Worm (Caenorhabditis elegans) whole organism, L1 larva: ENCODE results near the gene Y82E9BR.18.

ENCODE experiments used
- C04F5.9 ChIP-seq: sonication (generic microtip); optimal IDR thresholded peaks from 2 replicates; lab custom pipeline; 2016; ENCODE audit warnings: missing genetic modification characterization, missing compliant biosample characterization
- C34B4.2 ChIP-seq: sonication (generic microtip); optimal IDR thresholded peaks from 2 replicates; lab custom pipeline; 2017; ENCODE audit warnings: mild to moderate bottlenecking, missing genetic modification characterization, missing compliant biosample characterization
- F16B12.6 ChIP-seq: fragments of 150-350 bp; optimal IDR thresholded peaks from 2 replicates; lab custom pipeline; 2014; ENCODE audit warnings: missing biosample characterization, missing genetic modification characterization
- ama-1 ChIP-seq: fragments of 150-350 bp; optimal IDR thresholded peaks from 2 replicates; lab custom pipeline; 2014
- blmp-1 ChIP-seq: fragments of 150-350 bp; optimal IDR thresholded peaks from 2 replicates; lab custom pipeline; 2014; ENCODE audit warnings: missing biosample characterization, missing genetic modification characterization
- ceh-8 ChIP-seq: fragments of 200-800 bp; sonication (Bioruptor generic); optimal IDR thresholded peaks from 2 replicates; lab custom pipeline; 2018; ENCODE audit warnings: mild to moderate bottlenecking, missing genetic modification characterization, moderate library complexity, missing compliant biosample characterization
- ceh-82 ChIP-seq, 3 experiments: fragments of 150-350 bp in 1 of 3; sonication (generic microtip) in 2 of 3; optimal IDR thresholded peaks; 2 replicates each; lab custom pipeline; 2014 to 2017; ENCODE audit warnings: missing biosample characterization in 3 of 3, missing genetic modification characterization in 3 of 3
- ceh-90 ChIP-seq: sonication (generic microtip); optimal IDR thresholded peaks from 2 replicates; lab custom pipeline; 2016; ENCODE audit warnings: missing genetic modification characterization, missing compliant biosample characterization
- ces-1 ChIP-seq: fragments of 150-350 bp; optimal IDR thresholded peaks from 2 replicates; lab custom pipeline; 2014; ENCODE audit warnings: missing biosample characterization, missing genetic modification reagents, missing genetic modification characterization
- dpl-1 ChIP-seq, 3 experiments: fragments of 150-350 bp in 2 of 3; sonication (generic microtip) in 1 of 3; optimal IDR thresholded peaks; 2 replicates each; lab custom pipeline; 2014 to 2017; ENCODE audit warnings: missing biosample characterization in 3 of 3, missing genetic modification characterization in 3 of 3, missing genetic modification reagents in 3 of 3
- dsc-1 ChIP-seq: sonication (generic microtip); optimal IDR thresholded peaks from 2 replicates; lab custom pipeline; 2016; ENCODE audit warnings: mild to moderate bottlenecking, missing genetic modification characterization, missing compliant biosample characterization
- efl-1 ChIP-seq, 4 experiments: fragments of 150-350 bp; optimal IDR thresholded peaks in 3 of 4; peaks in 1 of 4; 1 replicate in 1 of 4; 2 replicates in 3 of 4; lab custom pipeline; 2014; ENCODE audit warnings: missing biosample characterization in 2 of 4, missing genetic modification characterization in 2 of 4, missing genetic modification reagents in 2 of 4
- efl-3 ChIP-seq: fragments of 200-800 bp; sonication (Bioruptor generic); optimal IDR thresholded peaks from 2 replicates; lab custom pipeline; 2018; ENCODE audit warnings: mild to moderate bottlenecking, missing genetic modification characterization, missing compliant biosample characterization
- elt-2 ChIP-seq: sonication (generic microtip); optimal IDR thresholded peaks from 2 replicates; lab custom pipeline; 2016; ENCODE audit warnings: missing genetic modification characterization, mild to moderate bottlenecking, inconsistent platforms, missing compliant biosample characterization, missing genetic modification reagents
- elt-3 ChIP-seq, 6 experiments: fragments of 150-350 bp in 1 of 6; sonication (generic microtip); optimal IDR thresholded peaks; 2 replicates each; lab custom pipeline; 2017 to 2018; ENCODE audit warnings: missing biosample characterization in 6 of 6, missing genetic modification characterization in 6 of 6, inconsistent platforms in 1 of 6
- fkh-10 ChIP-seq: sonication (generic microtip); optimal IDR thresholded peaks from 2 replicates; lab custom pipeline; 2017; ENCODE audit warnings: missing biosample characterization, missing genetic modification reagents, missing genetic modification characterization
- fkh-4 ChIP-seq: sonication (generic microtip); optimal IDR thresholded peaks from 2 replicates; lab custom pipeline; 2016; ENCODE audit warnings: missing compliant biosample characterization, missing genetic modification characterization, borderline replicate concordance
- fos-1 ChIP-seq: fragments of 150-350 bp; optimal IDR thresholded peaks from 2 replicates; lab custom pipeline; 2014; ENCODE audit warnings: missing biosample characterization, missing genetic modification characterization
- lin-13 ChIP-seq: fragments of 150-350 bp; optimal IDR thresholded peaks from 2 replicates; lab custom pipeline; 2014; ENCODE audit warnings: missing biosample characterization, missing genetic modification reagents, missing genetic modification characterization
- lin-14 ChIP-seq: fragments of 200-800 bp; sonication (Bioruptor generic); optimal IDR thresholded peaks from 2 replicates; lab custom pipeline; 2018; ENCODE audit warnings: mild to moderate bottlenecking, missing genetic modification characterization, moderate library complexity, missing compliant biosample characterization
- lin-15B ChIP-seq: fragments of 150-350 bp; sonication (generic microtip); optimal IDR thresholded peaks from 3 replicates; lab custom pipeline; 2014; ENCODE audit warnings: missing biosample characterization, missing genetic modification characterization
- lin-35 ChIP-seq, 2 experiments: fragments of 150-350 bp; optimal IDR thresholded peaks; 2 replicates each; lab custom pipeline; 2014; ENCODE audit warnings: missing biosample characterization in 2 of 2, missing genetic modification characterization in 2 of 2, missing genetic modification reagents in 2 of 2
- lin-39 ChIP-seq: fragments of 150-350 bp; optimal IDR thresholded peaks from 2 replicates; lab custom pipeline; 2014; ENCODE audit warnings: missing biosample characterization, missing genetic modification reagents, missing genetic modification characterization
- lsy-2 ChIP-seq, 2 experiments: fragments of 150-350 bp; optimal IDR thresholded peaks; 2 replicates each; lab custom pipeline; 2014; ENCODE audit warnings: missing biosample characterization in 2 of 2, missing genetic modification characterization in 2 of 2
- mab-9 ChIP-seq: fragments of 200-800 bp; sonication (Bioruptor generic); IDR thresholded peaks from 2 replicates; pipeline ENCODE4 v1.3.6; 2022; ENCODE audit warnings: missing genetic modification reagents, missing genetic modification characterization, missing compliant biosample characterization
- mep-1 ChIP-seq: fragments of 150-350 bp; optimal IDR thresholded peaks from 2 replicates; lab custom pipeline; 2014; ENCODE audit warnings: missing biosample characterization, missing genetic modification characterization
- nhr-11 ChIP-seq: fragments of 150-350 bp; optimal IDR thresholded peaks from 2 replicates; lab custom pipeline; 2014; ENCODE audit warnings: missing biosample characterization, missing genetic modification characterization
- nhr-19 ChIP-seq: fragments of 200-800 bp; sonication (Bioruptor generic); conservative IDR thresholded peaks from 2 replicates; pipeline ENCODE4 v1.3.6; 2022; ENCODE audit warnings: missing genetic modification characterization, missing compliant biosample characterization
- nhr-28 ChIP-seq: fragments of 150-350 bp; optimal IDR thresholded peaks from 2 replicates; lab custom pipeline; 2014; ENCODE audit warnings: missing biosample characterization, missing genetic modification characterization
- nhr-47 ChIP-seq: sonication (generic microtip); optimal IDR thresholded peaks from 2 replicates; lab custom pipeline; 2016; ENCODE audit warnings: mild to moderate bottlenecking, missing genetic modification characterization, moderate library complexity, missing compliant biosample characterization
- nhr-85 ChIP-seq: sonication (generic microtip); peaks from one replicate; lab custom pipeline; 2016; ENCODE audit warnings: missing genetic modification characterization, inconsistent platforms, missing compliant biosample characterization
- nhr-90 ChIP-seq: sonication (generic microtip); optimal IDR thresholded peaks from 2 replicates; lab custom pipeline; 2016; ENCODE audit warnings: mild to moderate bottlenecking, missing genetic modification characterization, missing compliant biosample characterization; ENCODE audit not compliant: poor library complexity
- pag-3 ChIP-seq: sonication (generic microtip); optimal IDR thresholded peaks from 2 replicates; lab custom pipeline; 2017; ENCODE audit warnings: missing genetic modification characterization, mild to moderate bottlenecking, missing compliant biosample characterization, antibody characterized with exemption, borderline replicate concordance; ENCODE audit not compliant: insufficient read depth
- pax-3 ChIP-seq: fragments of 200-800 bp; sonication (Bioruptor generic); optimal IDR thresholded peaks from 2 replicates; lab custom pipeline; 2018; ENCODE audit warnings: mild to moderate bottlenecking, missing genetic modification characterization, moderate library complexity, missing compliant biosample characterization
- skn-1 ChIP-seq: fragments of 150-350 bp; optimal IDR thresholded peaks from 2 replicates; lab custom pipeline; 2014; ENCODE audit warnings: missing biosample characterization, missing genetic modification characterization
- snpc-4 ChIP-seq: fragments of 150-350 bp; optimal IDR thresholded peaks from 2 replicates; lab custom pipeline; 2014; ENCODE audit warnings: missing biosample characterization, missing genetic modification characterization
- snu-23 ChIP-seq: sonication (generic microtip); optimal IDR thresholded peaks from 2 replicates; lab custom pipeline; 2016; ENCODE audit warnings: missing genetic modification characterization, missing compliant biosample characterization
- sox-4 ChIP-seq: sonication (generic microtip); optimal IDR thresholded peaks from 2 replicates; lab custom pipeline; 2016; ENCODE audit warnings: missing genetic modification characterization, missing compliant biosample characterization
- sptf-1 ChIP-seq: fragments of 150-350 bp; optimal IDR thresholded peaks from 2 replicates; lab custom pipeline; 2014; ENCODE audit warnings: missing biosample characterization, missing genetic modification characterization
- sup-37 ChIP-seq: fragments of 200-800 bp; sonication (Bioruptor generic); optimal IDR thresholded peaks from 2 replicates; lab custom pipeline; 2018; ENCODE audit warnings: mild to moderate bottlenecking, missing genetic modification characterization, missing compliant biosample characterization
- tbx-2 ChIP-seq: sonication (generic microtip); optimal IDR thresholded peaks from 2 replicates; lab custom pipeline; 2016; ENCODE audit warnings: missing genetic modification characterization, missing compliant biosample characterization
- xbp-1 ChIP-seq: sonication (generic microtip); optimal IDR thresholded peaks from 2 replicates; lab custom pipeline; 2016; ENCODE audit warnings: missing genetic modification characterization, missing compliant biosample characterization
- zip-4 ChIP-seq: fragments of 200-800 bp; sonication (Bioruptor generic); optimal IDR thresholded peaks from 2 replicates; lab custom pipeline; 2018; ENCODE audit warnings: mild to moderate bottlenecking, missing genetic modification characterization, moderate library complexity, missing compliant biosample characterization
- ztf-11 ChIP-seq, 2 experiments: sonication (generic microtip); optimal IDR thresholded peaks; 2 replicates each; lab custom pipeline; 2016 to 2017; ENCODE audit warnings: missing genetic modification characterization in 2 of 2, missing biosample characterization in 1 of 2, missing compliant biosample characterization in 1 of 2

The Y82E9BR.18 gene

ce11 chrIII:1495863-1496445 lies 12.6 kb upstream of the Y82E9BR.18 start, which contains the start of the genes ave-1 and M01G5.1:
ave-1 (minus strand) TSS chrIII:1495975.
M01G5.1 (plus strand) TSS chrIII:1496401.
- TF ChIP-seq nhr-19 (GFP tag; lab: Robert Waterston, UW) (no peak), sptf-1 (tag; lab: Kevin White, UChicago) (no peak), C34B4.2 (tag; lab: Kevin White, UChicago) (no peak), ceh-82 (tag; optimal IDR thresholded peaks at IDR 0.05; lab: Kevin White, UChicago) (peak in 1 of 3 experiments; percentile 66), ceh-90 (tag; lab: Kevin White, UChicago) (no peak), nhr-47 (no peak), ceh-8 (GFP tag; lab: Kevin White, UChicago) (no peak), efl-3 (no peak), fkh-4 (tag; lab: Kevin White, UChicago) (no peak), ama-1 (no peak), nhr-28 (no peak), mab-9 (GFP tag; lab: Robert Waterston, UW) (no peak), nhr-11 (tag; lab: Kevin White, UChicago) (no peak), lin-39 (tag; lab: Kevin White, UChicago) (no peak), zip-4 (GFP tag; lab: Kevin White, UChicago) (no peak), lsy-2 (tag; optimal IDR thresholded peaks at IDR 0.05; lab: Kevin White, UChicago) (peak; percentile 65 to 75), snu-23 (GFP tag; lab: Kevin White, UChicago) (peak; percentile 48), elt-3 (tag; optimal IDR thresholded peaks at IDR 0.05; lab: Kevin White, UChicago) (no peak), dpl-1 (GFP tag; optimal IDR thresholded peaks at IDR 0.05; lab: Kevin White, UChicago) (peak; percentile 41 to 68 (median 50)), ztf-11 (tag; optimal IDR thresholded peaks at IDR 0.05; lab: Kevin White, UChicago) (no peak), elt-2 (no peak), xbp-1 (peak; percentile 35), efl-1 (optimal IDR thresholded peaks at IDR 0.05; lab: Kevin White, UChicago) (peak; percentile 46 to 49), efl-1 (GFP tag; optimal IDR thresholded peaks at IDR 0.05 in 1 of 2; lab: Kevin White, UChicago) (peak; percentile 63 to 93), lin-14 (GFP tag; lab: Kevin White, UChicago) (no peak), dsc-1 (tag; lab: Kevin White, UChicago) (no peak), skn-1 (tag; lab: Kevin White, UChicago) (peak; percentile 29), fos-1 (no peak), lin-13 (GFP tag; lab: Kevin White, UChicago) (peak; percentile 25), F16B12.6 (tag; lab: Kevin White, UChicago) (peak; percentile 41), sox-4 (tag; lab: Kevin White, UChicago) (no peak), blmp-1 (tag; lab: Kevin White, UChicago) (peak; percentile 24), nhr-90 (tag; lab: Kevin White, UChicago) (peak; percentile 9), snpc-4 (tag; lab: Kevin White, UChicago) (no peak), tbx-2 (tag; lab: Kevin White, UChicago) (peak; percentile 36), lin-35 (GFP tag; optimal IDR thresholded peaks at IDR 0.05; lab: Kevin White, UChicago) (peak; percentile 39 to 49), pag-3 (tag; lab: Kevin White, UChicago) (no peak), lin-15B (tag; lab: Kevin White, UChicago) (peak; percentile 22), pax-3 (tag; lab: Kevin White, UChicago) (no peak), nhr-85 (peak; percentile 50), fkh-10 (GFP tag; lab: Kevin White, UChicago) (no peak), C04F5.9 (tag; lab: Kevin White, UChicago) (no peak), ces-1 (GFP tag; lab: Kevin White, UChicago) (no peak), sup-37 (GFP tag; lab: Kevin White, UChicago) (no peak), mep-1 (peak; percentile 71)
